Comparison of ENCODE assay signal across 2 fruit fly cellular contexts in genomic region chrX:13088025-13088805, dm6.
TF ChIP-seq lines count a peak whose summit lies in the region.

No protein-coding gene starts in this region.

TF ChIP-seq in whole organism, embryonic, 481 proteins besides CTCF, POLR2A, EP300 and RAD21 (continued from another document and continues in another):
- TF ChIP-seq Tbp (GFP tag; optimal IDR thresholded peaks at IDR 0.05; lab: Kevin White, UChicago), result no peak
- no peak for TF ChIP-seq CG31388 (GFP tag; optimal IDR thresholded peaks at IDR 0.05; lab: Kevin White, UChicago)
- TF ChIP-seq CG10366 (GFP tag; IDR thresholded peaks at IDR 0.05; lab: Robert Waterston, UW), result no peak
- TF ChIP-seq grn (GFP tag; optimal IDR thresholded peaks at IDR 0.05; lab: Kevin White, UChicago), result peak; percentile 81
- TF ChIP-seq pho (GFP tag; optimal IDR thresholded peaks at IDR 0.05; lab: Kevin White, UChicago), result no peak
- no peak for TF ChIP-seq nerfin-2 (GFP tag; IDR thresholded peaks at IDR 0.05; lab: Robert Waterston, UW; ENCODE audit: partially characterized antibody)
- TF ChIP-seq mam (GFP tag; optimal IDR thresholded peaks at IDR 0.05; lab: Kevin White, UChicago), result peak; percentile 3
- no peak for TF ChIP-seq Adf1 (GFP tag; IDR thresholded peaks at IDR 0.05; lab: Robert Waterston, UW)
- no peak for TF ChIP-seq ranshi (GFP tag; IDR thresholded peaks at IDR 0.05; lab: Robert Waterston, UW)
- no peak for TF ChIP-seq crp (GFP tag; optimal IDR thresholded peaks at IDR 0.05; lab: Kevin White, UChicago)
- 0 out of 2 replicates have a peak, but pooled peaks have one; percentile 9 for TF ChIP-seq ap (GFP tag; IDR thresholded peaks at IDR 0.05; lab: Robert Waterston, UW)
- no peak for TF ChIP-seq CG17802 (tag; optimal IDR thresholded peaks at IDR 0.05; lab: Kevin White, UChicago)
- no peak for TF ChIP-seq ttk (GFP tag; IDR thresholded peaks at IDR 0.05; lab: Robert Waterston, UW)
- no peak for TF ChIP-seq nom (GFP tag; optimal IDR thresholded peaks at IDR 0.05; lab: Kevin White, UChicago)
- TF ChIP-seq CG2678 (tag; optimal IDR thresholded peaks at IDR 0.05; lab: Kevin White, UChicago), result peak; percentile 52
- no peak for TF ChIP-seq B-H1 (GFP tag; IDR thresholded peaks at IDR 0.05; lab: Robert Waterston, UW)
- TF ChIP-seq Six4 (GFP tag; optimal IDR thresholded peaks at IDR 0.05; lab: Kevin White, UChicago), result no peak
- no peak for TF ChIP-seq Aef1 (GFP tag; IDR thresholded peaks at IDR 0.05; lab: Robert Waterston, UW)
- no peak for TF ChIP-seq CG6791 (GFP tag; IDR thresholded peaks at IDR 0.05; lab: Robert Waterston, UW; ENCODE audit: partially characterized antibody)
- no peak for TF ChIP-seq NC2α (GFP tag; optimal IDR thresholded peaks at IDR 0.05; lab: Kevin White, UChicago)
- TF ChIP-seq gcm (GFP tag; optimal IDR thresholded peaks at IDR 0.05; lab: Kevin White, UChicago), result no peak
- no peak for TF ChIP-seq CG9876 (GFP tag; optimal IDR thresholded peaks at IDR 0.05; lab: Kevin White, UChicago)
- TF ChIP-seq zfh2 (GFP tag; optimal IDR thresholded peaks at IDR 0.05; lab: Kevin White, UChicago), result peak; percentile 8
- TF ChIP-seq CG17829 (tag; optimal IDR thresholded peaks at IDR 0.05; lab: Kevin White, UChicago), result no peak
- peak; percentile 16 for TF ChIP-seq nerfin-1 (tag; optimal IDR thresholded peaks at IDR 0.05; lab: Kevin White, UChicago)
- TF ChIP-seq sug (tag; optimal IDR thresholded peaks at IDR 0.05; lab: Kevin White, UChicago), result peak; percentile 54
- TF ChIP-seq unc-4 (GFP tag; IDR thresholded peaks at IDR 0.05; lab: Robert Waterston, UW; ENCODE audit: partially characterized antibody), result no peak
- TF ChIP-seq CG16815 (GFP tag; optimal IDR thresholded peaks at IDR 0.05; lab: Kevin White, UChicago), result no peak
- no peak for TF ChIP-seq Gsc (GFP tag; IDR thresholded peaks at IDR 0.05; lab: Robert Waterston, UW)
- TF ChIP-seq Xrp1 (GFP tag; IDR thresholded peaks at IDR 0.05; lab: Robert Waterston, UW), result no peak
- TF ChIP-seq Drgx (GFP tag; IDR thresholded peaks at IDR 0.05; lab: Robert Waterston, UW), result no peak
- no peak for TF ChIP-seq CG11456 (GFP tag; IDR thresholded peaks at IDR 0.05; lab: Robert Waterston, UW)
- no peak for TF ChIP-seq Trl (optimal IDR thresholded peaks at IDR 0.05; lab: Kevin White, UChicago)
- TF ChIP-seq Trl (GFP tag; optimal IDR thresholded peaks at IDR 0.05; lab: Kevin White, UChicago), result no peak
- no peak for TF ChIP-seq tx (GFP tag; optimal IDR thresholded peaks at IDR 0.05; lab: Kevin White, UChicago)
- TF ChIP-seq Pdp1 (GFP tag; optimal IDR thresholded peaks at IDR 0.05; lab: Kevin White, UChicago), result peak; percentile 15 to 85
- no peak for TF ChIP-seq rib (GFP tag; IDR thresholded peaks at IDR 0.05; lab: Robert Waterston, UW)
- TF ChIP-seq zfh1 (GFP tag; IDR thresholded peaks at IDR 0.05; lab: Robert Waterston, UW), result no peak
- no peak for TF ChIP-seq HLH54F (GFP tag; optimal IDR thresholded peaks at IDR 0.05; lab: Kevin White, UChicago)
- TF ChIP-seq CG34376 (GFP tag; optimal IDR thresholded peaks at IDR 0.05; lab: Kevin White, UChicago), result peak; percentile 10
- TF ChIP-seq CG31441 (GFP tag; IDR thresholded peaks at IDR 0.05; lab: Robert Waterston, UW), result no peak; the same call in 1 of the 2 replicates
- no peak for TF ChIP-seq Usf (GFP tag; optimal IDR thresholded peaks at IDR 0.05; lab: Kevin White, UChicago)
- peak; percentile 18 for TF ChIP-seq CG8388 (GFP tag; optimal IDR thresholded peaks at IDR 0.05; lab: Kevin White, UChicago)
- TF ChIP-seq CG12391 (tag; optimal IDR thresholded peaks at IDR 0.05; lab: Kevin White, UChicago), result peak; percentile 20
- no peak for TF ChIP-seq CG32532 (GFP tag; IDR thresholded peaks at IDR 0.05; lab: Robert Waterston, UW)
- no peak for TF ChIP-seq CG1024 (GFP tag; IDR thresholded peaks at IDR 0.05; lab: Robert Waterston, UW)
- TF ChIP-seq CG16863 (GFP tag; optimal IDR thresholded peaks at IDR 0.05; lab: Kevin White, UChicago), result no peak
- TF ChIP-seq croc (GFP tag; conservative IDR thresholded peaks at IDR 0.05; lab: Robert Waterston, UW), result no peak
- TF ChIP-seq esg (GFP tag; conservative IDR thresholded peaks at IDR 0.05; lab: Robert Waterston, UW), result no peak
- no peak for TF ChIP-seq otp (GFP tag; IDR thresholded peaks at IDR 0.05; lab: Robert Waterston, UW)
- no peak for TF ChIP-seq trem (tag; optimal IDR thresholded peaks at IDR 0.05; lab: Kevin White, UChicago)
- no peak for TF ChIP-seq ase (GFP tag; IDR thresholded peaks at IDR 0.05; lab: Robert Waterston, UW)
- TF ChIP-seq CG17612 (GFP tag; IDR thresholded peaks at IDR 0.05; lab: Robert Waterston, UW), result no peak
- TF ChIP-seq NfI (GFP tag; optimal IDR thresholded peaks at IDR 0.05; lab: Kevin White, UChicago), result peak; percentile 54
- TF ChIP-seq CG7839 (tag; optimal IDR thresholded peaks at IDR 0.05; lab: Kevin White, UChicago), result peak; percentile 51
- no peak for TF ChIP-seq NC2β (GFP tag; optimal IDR thresholded peaks at IDR 0.05; lab: Kevin White, UChicago)
- no peak for TF ChIP-seq CG12942 (GFP tag; optimal IDR thresholded peaks at IDR 0.05; lab: Kevin White, UChicago)
- TF ChIP-seq scrt (GFP tag; optimal IDR thresholded peaks at IDR 0.05; lab: Kevin White, UChicago), result no peak
- TF ChIP-seq lola (GFP tag; optimal IDR thresholded peaks at IDR 0.05; lab: Kevin White, UChicago), result no peak
- no peak for TF ChIP-seq CG7745 (tag; optimal IDR thresholded peaks at IDR 0.05; lab: Kevin White, UChicago)
- TF ChIP-seq CG12659 (GFP tag; optimal IDR thresholded peaks at IDR 0.05; lab: Kevin White, UChicago), result no peak
- 0 out of 2 replicates have a peak, but pooled peaks have one; percentile 7 for TF ChIP-seq vvl (GFP tag; IDR thresholded peaks at IDR 0.05; lab: Robert Waterston, UW)
- TF ChIP-seq Sox102F (GFP tag; optimal IDR thresholded peaks at IDR 0.05; lab: Kevin White, UChicago), result peak; percentile 45
- no peak for TF ChIP-seq CG9727 (GFP tag; optimal IDR thresholded peaks at IDR 0.05; lab: Kevin White, UChicago)
- peak; percentile 15 for TF ChIP-seq Asciz (GFP tag; optimal IDR thresholded peaks at IDR 0.05; lab: Kevin White, UChicago)
- TF ChIP-seq CG9215 (GFP tag; IDR thresholded peaks at IDR 0.05; lab: Robert Waterston, UW), result no peak
- TF ChIP-seq Dref (GFP tag; IDR thresholded peaks at IDR 0.05; lab: Robert Waterston, UW), result no peak
- no peak for TF ChIP-seq cad (GFP tag; optimal IDR thresholded peaks at IDR 0.05; lab: Kevin White, UChicago)
- TF ChIP-seq grau (tag; optimal IDR thresholded peaks at IDR 0.05; lab: Kevin White, UChicago), result peak; percentile 47

TF ChIP-seq in whole organism, prepupa, 60 proteins besides CTCF, POLR2A, EP300 and RAD21 (continued from another document):
- TF ChIP-seq CG8632 (GFP tag; optimal IDR thresholded peaks at IDR 0.05; lab: Kevin White, UChicago) (no peak), esn (GFP tag; optimal IDR thresholded peaks at IDR 0.05; lab: Kevin White, UChicago) (peak; percentile 19), acj6 (GFP tag; optimal IDR thresholded peaks at IDR 0.05; lab: Kevin White, UChicago) (no peak), CG1621 (tag; optimal IDR thresholded peaks at IDR 0.05; lab: Kevin White, UChicago) (no peak), CG32006 (GFP tag; optimal IDR thresholded peaks at IDR 0.05; lab: Kevin White, UChicago) (peak; percentile 53), vri (GFP tag; optimal IDR thresholded peaks at IDR 0.05; lab: Kevin White, UChicago) (no peak), lz (GFP tag; optimal IDR thresholded peaks at IDR 0.05; lab: Kevin White, UChicago) (no peak), Sox15 (GFP tag; optimal IDR thresholded peaks at IDR 0.05; lab: Kevin White, UChicago) (no peak), CG9139 (GFP tag; optimal IDR thresholded peaks at IDR 0.05; lab: Kevin White, UChicago) (no peak), fd59A (GFP tag; optimal IDR thresholded peaks at IDR 0.05; lab: Kevin White, UChicago) (no peak), CG6163 (GFP tag; IDR thresholded peaks at IDR 0.05; lab: Robert Waterston, UW) (no peak), cyc (GFP tag; optimal IDR thresholded peaks at IDR 0.05; lab: Kevin White, UChicago) (peak; percentile 23), Sox14 (GFP tag; optimal IDR thresholded peaks at IDR 0.05; lab: Kevin White, UChicago) (no peak), achi (GFP tag; optimal IDR thresholded peaks at IDR 0.05; lab: Kevin White, UChicago) (no peak), fd85E (GFP tag; optimal IDR thresholded peaks at IDR 0.05; lab: Kevin White, UChicago) (no peak), CG7368 (GFP tag; optimal IDR thresholded peaks at IDR 0.05; lab: Kevin White, UChicago) (no peak), Met (GFP tag; optimal IDR thresholded peaks at IDR 0.05; lab: Kevin White, UChicago) (no peak), svp (GFP tag; lab: Kevin White, UChicago) (peak; percentile 67), CG4318 (GFP tag; optimal IDR thresholded peaks at IDR 0.05; lab: Kevin White, UChicago) (peak; percentile 33), eg (GFP tag; IDR thresholded peaks at IDR 0.05; lab: Robert Waterston, UW) (no peak), CG11762 (GFP tag; optimal IDR thresholded peaks at IDR 0.05; lab: Kevin White, UChicago; ENCODE audit: insufficient read depth) (no peak), pdm3 (GFP tag; optimal IDR thresholded peaks at IDR 0.05; lab: Kevin White, UChicago) (no peak), topi (GFP tag; optimal IDR thresholded peaks at IDR 0.05; lab: Kevin White, UChicago) (peak; percentile 7), Eip78C (GFP tag; lab: Kevin White, UChicago) (peak; percentile 59), CG3919 (GFP tag; optimal IDR thresholded peaks at IDR 0.05; lab: Kevin White, UChicago) (no peak), Smox (GFP tag; optimal IDR thresholded peaks at IDR 0.05; lab: Kevin White, UChicago) (no peak), Hr39 (GFP tag; optimal IDR thresholded peaks at IDR 0.05; lab: Kevin White, UChicago) (peak; percentile 32), Hr4 (GFP tag; optimal IDR thresholded peaks at IDR 0.05; lab: Kevin White, UChicago) (peak; percentile 49)
